Worm (Caenorhabditis elegans) whole organism, L2 larva: ENCODE data around the gene Y49F6B.12.

ENCODE experiments used
- alr-1 ChIP-seq: fragments of 150-350 bp; optimal IDR thresholded peaks from 2 replicates; lab custom pipeline; 2014; ENCODE audit warnings: missing biosample characterization, missing genetic modification characterization
- aly-2 ChIP-seq: fragments of 150-350 bp; optimal IDR thresholded peaks from 2 replicates; lab custom pipeline; 2014; ENCODE audit warnings: missing biosample characterization, missing genetic modification characterization
- ama-1 ChIP-seq: fragments of 150-350 bp; optimal IDR thresholded peaks from 2 replicates; lab custom pipeline; 2018; ENCODE audit warnings: inconsistent platforms
- blmp-1 ChIP-seq: sonication (generic microtip); optimal IDR thresholded peaks from 2 replicates; lab custom pipeline; 2017; ENCODE audit warnings: missing genetic modification characterization, mild to moderate bottlenecking, missing compliant biosample characterization, antibody characterized with exemption, moderate library complexity; ENCODE audit not compliant: insufficient read depth
- crh-2 ChIP-seq: sonication (generic microtip); optimal IDR thresholded peaks from 2 replicates; lab custom pipeline; 2017; ENCODE audit warnings: missing biosample characterization, missing genetic modification characterization
- elt-3 ChIP-seq: sonication (generic microtip); optimal IDR thresholded peaks from 2 replicates; lab custom pipeline; 2017; ENCODE audit warnings: missing biosample characterization, missing genetic modification characterization
- fos-1 ChIP-seq: fragments of 150-350 bp; optimal IDR thresholded peaks from 2 replicates; lab custom pipeline; 2014; ENCODE audit warnings: missing biosample characterization, missing genetic modification characterization
- lsy-2 ChIP-seq, 2 experiments: fragments of 150-350 bp in 1 of 2; sonication (generic microtip) in 1 of 2; optimal IDR thresholded peaks; 2 replicates each; lab custom pipeline; 2014 to 2017; ENCODE audit warnings: missing biosample characterization in 2 of 2, missing genetic modification characterization in 2 of 2
- nhr-11 ChIP-seq: fragments of 150-350 bp; optimal IDR thresholded peaks from 2 replicates; lab custom pipeline; 2014; ENCODE audit warnings: missing biosample characterization, missing genetic modification characterization
- nhr-129 ChIP-seq: fragments of 150-350 bp; optimal IDR thresholded peaks from 2 replicates; lab custom pipeline; 2014; ENCODE audit warnings: missing biosample characterization, missing genetic modification characterization
- nhr-77 ChIP-seq: fragments of 150-350 bp; optimal IDR thresholded peaks from 2 replicates; lab custom pipeline; 2014; ENCODE audit warnings: missing biosample characterization, missing genetic modification characterization
- unc-39 ChIP-seq: fragments of 150-350 bp; optimal IDR thresholded peaks from 2 replicates; lab custom pipeline; 2014; ENCODE audit warnings: missing biosample characterization, missing genetic modification characterization
- ztf-4 ChIP-seq: fragments of 150-350 bp; optimal IDR thresholded peaks from 2 replicates; lab custom pipeline; 2014; ENCODE audit warnings: missing biosample characterization, missing genetic modification characterization

DNA sequence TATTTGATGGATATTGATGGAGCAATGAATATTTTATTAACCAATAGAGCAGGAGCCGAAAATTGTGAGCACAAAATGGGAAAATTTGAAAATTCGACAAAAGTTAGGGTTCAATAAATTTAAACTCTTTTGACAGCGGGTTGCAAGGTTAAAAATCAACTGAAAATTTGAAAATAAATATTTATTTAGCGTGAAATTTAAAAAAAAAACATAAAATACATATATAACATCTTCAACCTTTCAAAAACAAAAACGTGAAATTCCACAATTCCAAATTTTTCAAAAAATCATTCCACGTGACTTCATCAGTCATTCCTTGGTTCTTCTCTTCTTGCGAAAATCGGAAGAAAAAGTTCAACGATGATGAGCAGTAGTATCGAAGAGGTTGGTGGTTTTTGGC lies 42.8 kb downstream of the Y49F6B.12 start, which contains the start of gene C16C8.18:
- no peak for TF ChIP-seq ztf-4 (tag; lab: Kevin White, UChicago)
- TF ChIP-seq elt-3 = no peak
- no peak for TF ChIP-seq blmp-1 (tag; lab: Kevin White, UChicago)
- TF ChIP-seq alr-1 (tag; lab: Kevin White, UChicago) = no peak
- TF ChIP-seq nhr-77 = no peak
- no peak for TF ChIP-seq nhr-129 (tag; lab: Kevin White, UChicago)
- no peak for TF ChIP-seq nhr-11
- TF ChIP-seq unc-39 (tag; lab: Kevin White, UChicago) = no peak
- no peak for TF ChIP-seq fos-1 (tag; lab: Kevin White, UChicago)
- TF ChIP-seq ama-1 (lab: Kevin White, UChicago) = no peak
- TF ChIP-seq aly-2 = no peak
- no peak for TF ChIP-seq lsy-2 (tag; optimal IDR thresholded peaks at IDR 0.05; lab: Kevin White, UChicago)
- no peak for TF ChIP-seq crh-2 (tag; lab: Kevin White, UChicago)
